Worm (Caenorhabditis elegans) whole organism, mixed stage, embryonic: ENCODE measurements around the gene W10D9.1.

Experiments used
- elt-1 ChIP-seq: sonication (generic microtip); optimal IDR thresholded peaks from 2 replicates; lab custom pipeline; 2017; ENCODE audit warnings: missing genetic modification characterization, mild to moderate bottlenecking, missing compliant biosample characterization, antibody characterized with exemption, moderate library complexity, borderline replicate concordance; ENCODE audit not compliant: insufficient read depth
- mep-1 ChIP-seq: fragments of 150-350 bp; optimal IDR thresholded peaks from 2 replicates; lab custom pipeline; 2017; ENCODE audit warnings: missing biosample characterization, missing genetic modification reagents, missing genetic modification characterization, inconsistent platforms
- nhr-28 ChIP-seq: fragments of 150-350 bp; optimal IDR thresholded peaks from 2 replicates; lab custom pipeline; 2014; ENCODE audit warnings: missing biosample characterization, missing genetic modification characterization
- nhr-76 ChIP-seq: sonication (generic microtip); optimal IDR thresholded peaks from 2 replicates; lab custom pipeline; 2017; ENCODE audit warnings: missing biosample characterization, missing genetic modification characterization
- sptf-1 ChIP-seq: sonication (generic microtip); optimal IDR thresholded peaks from 2 replicates; lab custom pipeline; 2017; ENCODE audit warnings: mild to moderate bottlenecking, missing genetic modification characterization, moderate library complexity, missing compliant biosample characterization
- unc-62 ChIP-seq: fragments of 150-350 bp; optimal IDR thresholded peaks from 2 replicates; lab custom pipeline; 2014; ENCODE audit warnings: missing biosample characterization, missing genetic modification reagents, missing genetic modification characterization
- ztf-11 ChIP-seq: fragments of 150-350 bp; optimal IDR thresholded peaks from 2 replicates; lab custom pipeline; 2014; ENCODE audit warnings: missing biosample characterization, missing genetic modification characterization

DNA sequence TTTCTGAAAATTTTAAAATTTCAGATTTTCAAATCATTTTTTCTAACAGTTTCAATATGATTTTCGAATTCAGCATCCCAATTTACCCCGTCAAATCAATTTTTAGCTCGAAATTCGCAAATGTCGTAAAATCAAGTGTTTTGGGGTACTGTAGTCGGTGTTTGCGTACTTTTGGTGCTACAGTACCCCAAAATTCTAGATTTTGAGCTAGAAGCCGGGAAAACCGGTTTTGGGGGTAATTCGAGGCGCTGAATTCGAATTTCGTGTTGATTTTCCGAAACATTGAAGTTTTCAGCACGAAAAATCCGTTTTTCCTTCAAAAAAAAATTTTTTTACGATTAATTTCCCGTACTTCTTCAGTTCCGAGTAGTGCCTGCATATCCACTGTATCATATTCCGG, 1.6 kb downstream of the W10D9.1 start:
- no peak for TF ChIP-seq nhr-76 (tag; lab: Kevin White, UChicago)
- no peak for TF ChIP-seq ztf-11
- TF ChIP-seq mep-1: no peak
- TF ChIP-seq nhr-28 (tag; lab: Kevin White, UChicago): no peak
- TF ChIP-seq sptf-1 (tag; lab: Kevin White, UChicago): no peak
- no peak for TF ChIP-seq elt-1 (tag; lab: Kevin White, UChicago)
- no peak for TF ChIP-seq unc-62 (GFP tag; lab: Kevin White, UChicago)
